Worm (Caenorhabditis elegans) whole organism, late embryonic: Measurements from ENCODE around the gene Y39A1A.10.
A peak's percentile ranks its signal among the peaks of the same experiment; 100 is the strongest.

Experiments
- C08G9.2 ChIP-seq: sonication (generic microtip); optimal IDR thresholded peaks from 2 replicates; lab custom pipeline; 2016; ENCODE audit warnings: mild to moderate bottlenecking, missing genetic modification characterization, moderate library complexity, missing compliant biosample characterization
- F13H6.1 ChIP-seq: sonication (generic microtip); optimal IDR thresholded peaks from 2 replicates; lab custom pipeline; 2016; ENCODE audit warnings: missing genetic modification characterization, missing compliant biosample characterization
- K02D7.2 ChIP-seq: sonication (generic microtip); optimal IDR thresholded peaks from 2 replicates; lab custom pipeline; 2017; ENCODE audit warnings: mild to moderate bottlenecking, missing genetic modification characterization, missing compliant biosample characterization
- T23F11.4 ChIP-seq: fragments of 200-800 bp; sonication (Bioruptor generic); optimal IDR thresholded peaks from 2 replicates; lab custom pipeline; 2018; ENCODE audit warnings: mild to moderate bottlenecking, missing genetic modification characterization, missing compliant biosample characterization
- Y22D7AL.16 ChIP-seq: sonication (generic microtip); optimal IDR thresholded peaks from 2 replicates; lab custom pipeline; 2016; ENCODE audit warnings: missing genetic modification characterization, missing compliant biosample characterization
- ama-1 ChIP-seq: fragments of 150-350 bp; optimal IDR thresholded peaks from 2 replicates; lab custom pipeline; 2014
- ceh-14 ChIP-seq: sonication (generic microtip); optimal IDR thresholded peaks from 2 replicates; lab custom pipeline; 2016; ENCODE audit warnings: missing genotype, missing genetic modification characterization, missing compliant biosample characterization
- ceh-18 ChIP-seq: sonication (generic microtip); optimal IDR thresholded peaks from 2 replicates; lab custom pipeline; 2016; ENCODE audit warnings: missing genetic modification characterization, missing compliant biosample characterization
- ceh-2 ChIP-seq: sonication (generic microtip); optimal IDR thresholded peaks from 2 replicates; lab custom pipeline; 2016; ENCODE audit warnings: missing genotype, missing genetic modification characterization, missing compliant biosample characterization
- ceh-22 ChIP-seq: sonication (generic microtip); optimal IDR thresholded peaks from 2 replicates; lab custom pipeline; 2017; ENCODE audit warnings: missing biosample characterization, missing genetic modification characterization
- ceh-24 ChIP-seq: sonication (generic microtip); optimal IDR thresholded peaks from 2 replicates; lab custom pipeline; 2016; ENCODE audit warnings: mild to moderate bottlenecking, missing genetic modification characterization, missing compliant biosample characterization
- ceh-31 ChIP-seq: sonication (generic microtip); optimal IDR thresholded peaks from 2 replicates; lab custom pipeline; 2016; ENCODE audit warnings: missing genetic modification characterization, missing compliant biosample characterization
- ceh-45 ChIP-seq: fragments of 200-800 bp; sonication (Bioruptor generic); IDR thresholded peaks from 2 replicates; pipeline ENCODE4 v1.3.6; 2022; ENCODE audit warnings: missing genetic modification reagents, missing genetic modification characterization, missing compliant biosample characterization
- ceh-48 ChIP-seq: sonication (generic microtip); optimal IDR thresholded peaks from 2 replicates; lab custom pipeline; 2016; ENCODE audit warnings: missing genetic modification characterization, inconsistent platforms, missing compliant biosample characterization
- dve-1 ChIP-seq: sonication (generic microtip); optimal IDR thresholded peaks from 2 replicates; lab custom pipeline; 2017; ENCODE audit warnings: antibody characterized with exemption, mild to moderate bottlenecking, missing genetic modification characterization, missing compliant biosample characterization
- elt-4 ChIP-seq: sonication (generic microtip); optimal IDR thresholded peaks from 2 replicates; lab custom pipeline; 2016; ENCODE audit warnings: missing genetic modification characterization, missing compliant biosample characterization
- eyg-1 ChIP-seq: sonication (generic microtip); optimal IDR thresholded peaks from 2 replicates; lab custom pipeline; 2016; ENCODE audit warnings: missing genotype, missing genetic modification characterization, missing compliant biosample characterization
- fax-1 ChIP-seq: sonication (generic microtip); optimal IDR thresholded peaks from 2 replicates; lab custom pipeline; 2016; ENCODE audit warnings: missing genotype, missing genetic modification characterization, missing compliant biosample characterization
- fkh-6 ChIP-seq: sonication (generic microtip); optimal IDR thresholded peaks from 2 replicates; lab custom pipeline; 2016; ENCODE audit warnings: missing genetic modification characterization, missing compliant biosample characterization
- hlh-30 ChIP-seq: sonication (generic microtip); optimal IDR thresholded peaks from 2 replicates; lab custom pipeline; 2017; ENCODE audit warnings: antibody characterized with exemption, missing genetic modification characterization, missing compliant biosample characterization; ENCODE audit not compliant: insufficient read depth
- hlh-6 ChIP-seq: sonication (generic microtip); optimal IDR thresholded peaks from 2 replicates; lab custom pipeline; 2016; ENCODE audit warnings: missing genotype, missing genetic modification characterization, missing compliant biosample characterization
- hlh-8 ChIP-seq: sonication (generic microtip); optimal IDR thresholded peaks from 2 replicates; lab custom pipeline; 2016; ENCODE audit warnings: missing genotype, missing genetic modification characterization, missing compliant biosample characterization
- lim-6 ChIP-seq: sonication (generic microtip); optimal IDR thresholded peaks from 2 replicates; lab custom pipeline; 2016; ENCODE audit warnings: missing genetic modification characterization, missing compliant biosample characterization
- lin-11 ChIP-seq: fragments of 200-800 bp; sonication (Bioruptor generic); optimal IDR thresholded peaks from 2 replicates; lab custom pipeline; 2018; ENCODE audit warnings: mild to moderate bottlenecking, missing genetic modification characterization, missing compliant biosample characterization
- madf-2 ChIP-seq: sonication (generic microtip); optimal IDR thresholded peaks from 2 replicates; lab custom pipeline; 2017; ENCODE audit warnings: missing genetic modification characterization, missing compliant biosample characterization
- mec-3 ChIP-seq: sonication (generic microtip); optimal IDR thresholded peaks from 2 replicates; lab custom pipeline; 2016; ENCODE audit warnings: borderline replicate concordance, missing genetic modification characterization, missing compliant biosample characterization
- nfya-1 ChIP-seq: sonication (generic microtip); optimal IDR thresholded peaks from 2 replicates; lab custom pipeline; 2017; ENCODE audit warnings: missing genetic modification characterization, mild to moderate bottlenecking, missing compliant biosample characterization, antibody characterized with exemption, moderate library complexity
- nhr-11 ChIP-seq: fragments of 150-350 bp; optimal IDR thresholded peaks from 2 replicates; lab custom pipeline; 2014; ENCODE audit warnings: missing biosample characterization, missing genetic modification characterization
- nhr-232 ChIP-seq: sonication (generic microtip); optimal IDR thresholded peaks from 2 replicates; lab custom pipeline; 2016; ENCODE audit warnings: missing genetic modification characterization, missing compliant biosample characterization
- odd-2 ChIP-seq: sonication (generic microtip); optimal IDR thresholded peaks from 2 replicates; lab custom pipeline; 2017; ENCODE audit warnings: antibody characterized with exemption, mild to moderate bottlenecking, missing genetic modification characterization, missing compliant biosample characterization
- pag-3 ChIP-seq: sonication (generic microtip); optimal IDR thresholded peaks from 2 replicates; lab custom pipeline; 2016; ENCODE audit warnings: missing compliant biosample characterization, missing genetic modification characterization, borderline replicate concordance
- pha-2 ChIP-seq: sonication (generic microtip); optimal IDR thresholded peaks from 2 replicates; lab custom pipeline; 2017; ENCODE audit warnings: mild to moderate bottlenecking, missing genetic modification characterization, missing compliant biosample characterization
- pros-1 ChIP-seq: fragments of 150-350 bp; optimal IDR thresholded peaks from 2 replicates; lab custom pipeline; 2014; ENCODE audit warnings: missing biosample characterization, missing genetic modification reagents, missing genetic modification characterization
- sdc-2 ChIP-seq: sonication (generic microtip); optimal IDR thresholded peaks from 2 replicates; lab custom pipeline; 2016; ENCODE audit warnings: missing genotype, missing genetic modification characterization, missing compliant biosample characterization
- tbx-2 ChIP-seq: sonication (generic microtip); optimal IDR thresholded peaks from 2 replicates; lab custom pipeline; 2016; ENCODE audit warnings: missing genetic modification characterization, missing compliant biosample characterization
- tbx-7 ChIP-seq: sonication (generic microtip); optimal IDR thresholded peaks from 2 replicates; lab custom pipeline; 2016; ENCODE audit warnings: missing genotype, missing genetic modification characterization, missing compliant biosample characterization
- unc-3 ChIP-seq, 2 experiments: fragments of 200-800 bp in 1 of 2; sonication (Bioruptor generic) in 1 of 2; sonication (generic microtip) in 1 of 2; conservative IDR thresholded peaks in 1 of 2; optimal IDR thresholded peaks in 1 of 2; 2 replicates each; pipeline versions ENCODE4 v1.3.6 to Lab custom; 2016 to 2022; ENCODE audit warnings: missing compliant biosample characterization in 2 of 2, missing genetic modification characterization in 2 of 2, missing genetic modification reagents in 1 of 2
- unc-42 ChIP-seq: sonication (generic microtip); optimal IDR thresholded peaks from 2 replicates; lab custom pipeline; 2016; ENCODE audit warnings: missing genotype, missing genetic modification characterization, missing compliant biosample characterization
- unc-86 ChIP-seq: sonication (generic microtip); optimal IDR thresholded peaks from 2 replicates; lab custom pipeline; 2016; ENCODE audit warnings: missing genetic modification characterization, missing compliant biosample characterization
- zip-5 ChIP-seq: sonication (generic microtip); optimal IDR thresholded peaks from 2 replicates; lab custom pipeline; 2016; ENCODE audit warnings: missing genetic modification characterization, missing compliant biosample characterization
- ztf-16 ChIP-seq: sonication (generic microtip); optimal IDR thresholded peaks from 2 replicates; lab custom pipeline; 2017; ENCODE audit warnings: missing genetic modification characterization, missing compliant biosample characterization

Y39A1A.10 gene

DNA sequence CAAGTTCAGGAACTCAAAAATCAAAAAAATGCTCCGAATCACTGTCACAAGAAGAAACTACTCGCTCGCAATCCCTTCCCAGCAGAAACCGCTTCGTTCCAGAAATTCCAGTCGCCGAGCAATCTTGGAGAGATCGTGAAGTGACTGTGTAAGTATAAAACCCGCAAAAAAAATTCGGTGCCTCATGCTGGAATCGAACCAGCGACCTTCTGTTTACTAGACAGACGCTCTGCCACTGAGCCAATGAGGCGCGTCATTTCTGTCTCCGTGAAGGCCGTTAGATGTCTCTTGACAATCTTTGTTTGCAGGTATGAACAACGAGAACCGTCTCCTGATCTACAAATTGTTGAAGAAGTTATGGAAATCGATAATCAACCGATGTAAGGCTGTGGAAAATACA is 8.0 kb upstream of the Y39A1A.10 start (continued):
- peak; percentile 65 for TF ChIP-seq fkh-6 (tag; lab: Kevin White, UChicago)
- TF ChIP-seq ceh-45 (GFP tag; lab: Robert Waterston, UW) = no peak
- TF ChIP-seq F13H6.1 (tag; lab: Kevin White, UChicago) = no peak
- no peak for TF ChIP-seq ceh-14 (tag; lab: Kevin White, UChicago)
- peak; percentile 36 for TF ChIP-seq ceh-2 (tag; lab: Kevin White, UChicago)
- peak; percentile 58 for TF ChIP-seq fax-1 (tag; lab: Kevin White, UChicago)
- TF ChIP-seq pros-1 (tag; lab: Kevin White, UChicago) = no peak
- TF ChIP-seq C08G9.2 (tag; lab: Kevin White, UChicago) = peak; percentile 66
- TF ChIP-seq tbx-7 (tag; lab: Kevin White, UChicago) = no peak
- peak; percentile 63 for TF ChIP-seq madf-2 (tag; lab: Kevin White, UChicago)
- TF ChIP-seq ceh-24 (tag; lab: Kevin White, UChicago) = no peak
- TF ChIP-seq nhr-11 = no peak
- no peak for TF ChIP-seq elt-4
- TF ChIP-seq unc-3 (GFP tag; conservative IDR thresholded peaks at IDR 0.05; lab: Robert Waterston, UW) = 0 out of 2 replicates have a peak, but pooled peaks have one; percentile 34
- TF ChIP-seq unc-3 (tag; optimal IDR thresholded peaks at IDR 0.05; lab: Kevin White, UChicago) = peak; percentile 58
- no peak for TF ChIP-seq lim-6 (tag; lab: Kevin White, UChicago)
- TF ChIP-seq hlh-8 (tag; lab: Kevin White, UChicago) = no peak
- TF ChIP-seq unc-86 (tag; lab: Kevin White, UChicago) = peak; percentile 70
- TF ChIP-seq sdc-2 = peak; percentile 27
- peak; percentile 39 for TF ChIP-seq odd-2 (tag; lab: Kevin White, UChicago)
- TF ChIP-seq ztf-16 = peak; percentile 56
- peak; percentile 80 for TF ChIP-seq nhr-232
- peak; percentile 66 for TF ChIP-seq ceh-48 (tag; lab: Kevin White, UChicago)
- peak; percentile 30 for TF ChIP-seq Y22D7AL.16 (tag; lab: Kevin White, UChicago)
- peak; percentile 31 for TF ChIP-seq eyg-1 (tag; lab: Kevin White, UChicago)
- peak; percentile 40 for TF ChIP-seq hlh-30 (tag; lab: Kevin White, UChicago)
- peak; percentile 70 for TF ChIP-seq lin-11 (tag; lab: Kevin White, UChicago)
- no peak for TF ChIP-seq zip-5 (tag; lab: Kevin White, UChicago)
- peak; percentile 67 for TF ChIP-seq pha-2
- TF ChIP-seq dve-1 = peak; percentile 53
- peak; percentile 48 for TF ChIP-seq K02D7.2 (tag; lab: Kevin White, UChicago)
- peak; percentile 63 for TF ChIP-seq ceh-18 (tag; lab: Kevin White, UChicago)
- TF ChIP-seq ceh-22 (tag; lab: Kevin White, UChicago) = no peak
- no peak for TF ChIP-seq ama-1 (lab: Kevin White, UChicago)
- TF ChIP-seq, all 69 proteins: peak for 41

DNA sequence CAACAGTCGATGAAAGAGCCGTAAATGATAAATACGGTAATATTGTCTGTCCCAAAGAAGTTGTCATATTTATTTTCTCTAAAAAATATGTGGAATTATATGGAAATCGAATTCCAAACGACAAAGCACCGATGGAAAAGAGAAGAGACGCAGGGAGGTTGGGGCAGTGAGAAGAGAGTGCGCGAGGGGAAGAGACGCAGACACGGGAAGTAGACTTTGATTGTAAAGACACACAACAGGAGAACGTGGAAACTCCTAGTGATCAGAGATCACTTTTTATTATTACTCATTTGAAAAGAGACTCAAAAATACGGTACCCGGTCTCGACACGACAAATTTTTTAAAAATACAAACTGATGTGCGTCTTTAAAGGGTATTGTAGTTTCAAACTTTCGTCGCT is 4.2 kb upstream of the Y39A1A.10 start:
- no peak for TF ChIP-seq odd-2 (tag; lab: Kevin White, UChicago)
- TF ChIP-seq nfya-1 (tag; lab: Kevin White, UChicago) = peak; percentile 32
- TF ChIP-seq, all 69 proteins: peak for 1

DNA sequence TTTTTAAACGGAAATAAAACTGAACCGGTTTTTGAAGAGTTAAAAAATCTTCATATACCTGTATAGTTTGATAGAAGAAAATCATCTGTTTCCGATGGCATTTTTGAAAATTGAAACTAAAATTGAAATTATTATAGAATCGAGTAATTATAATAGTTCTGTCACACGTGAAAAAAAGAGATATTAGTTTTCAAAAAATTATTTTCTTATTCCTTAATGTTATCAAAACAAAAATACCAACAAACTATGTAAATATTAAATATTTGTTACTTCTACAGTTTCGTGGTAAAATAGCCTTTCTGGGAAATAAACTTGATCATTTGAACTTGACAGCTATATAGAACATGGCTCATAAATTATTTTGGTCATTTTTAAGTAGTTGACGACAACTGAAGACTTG is 3.5 kb upstream of the Y39A1A.10 start, which contains the start of gene swt-4:
Gene swt-4, minus strand, starts transcription at position 101 of the 400 bp plus-strand sequence.
- TF ChIP-seq dve-1 (no peak), hlh-6 (no peak), unc-42 (tag; lab: Kevin White, UChicago) (no peak), unc-86 (tag; lab: Kevin White, UChicago) (no peak), T23F11.4 (GFP tag; lab: Kevin White, UChicago) (no peak)
- TF ChIP-seq, all 69 proteins: peak for 0

DNA sequence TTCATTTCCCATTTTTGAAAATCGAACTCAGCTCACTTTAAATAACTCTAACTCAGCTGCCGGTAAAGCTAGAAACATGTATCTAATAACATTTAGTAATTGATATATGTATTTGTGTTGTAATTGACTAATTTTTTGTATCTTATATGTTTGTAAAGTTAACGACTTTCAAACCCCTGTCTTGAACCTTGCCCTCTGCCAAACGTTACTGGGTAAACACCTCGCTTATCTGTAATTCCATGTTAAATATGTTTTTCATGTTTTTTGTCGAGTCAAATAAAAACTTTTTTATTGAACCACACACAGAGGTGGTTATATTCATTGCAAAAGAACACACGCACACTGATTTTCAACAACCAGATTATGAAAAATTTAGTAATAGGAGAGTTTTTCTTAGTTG is 2.7 kb upstream of the Y39A1A.10 start:
- TF ChIP-seq unc-42 (tag; lab: Kevin White, UChicago) = no peak
- no peak for TF ChIP-seq unc-3 (GFP tag; conservative IDR thresholded peaks at IDR 0.05; lab: Robert Waterston, UW)
- no peak for TF ChIP-seq unc-3 (tag; optimal IDR thresholded peaks at IDR 0.05; lab: Kevin White, UChicago)
- TF ChIP-seq hlh-6 = no peak
- TF ChIP-seq madf-2 (tag; lab: Kevin White, UChicago) = no peak
- TF ChIP-seq K02D7.2 (tag; lab: Kevin White, UChicago) = no peak
- TF ChIP-seq nfya-1 (tag; lab: Kevin White, UChicago) = no peak
- no peak for TF ChIP-seq pag-3
- no peak for TF ChIP-seq ceh-31 (tag; lab: Kevin White, UChicago)
- no peak for TF ChIP-seq tbx-2 (tag; lab: Kevin White, UChicago)
- no peak for TF ChIP-seq nhr-11
- no peak for TF ChIP-seq T23F11.4 (GFP tag; lab: Kevin White, UChicago)
- TF ChIP-seq mec-3 (tag; lab: Kevin White, UChicago) = no peak
- TF ChIP-seq nhr-232 = no peak
